Worm (Caenorhabditis elegans): ENCODE measurements around the gene orc-1.

orc-1 gene

ce11 chrIII:10642781-10643180 is at the start of gene orc-1, which contains the start of gene dhs-11:
Gene orc-1 (plus strand): TSS chrIII:10643129.
Gene dhs-11 (minus strand): TSS chrIII:10642865.
- TF ChIP-seq nhr-25 (tag; optimal IDR thresholded peaks at IDR 0.05) (peak; percentile 6), snpc-4 (tag; optimal IDR thresholded peaks at IDR 0.05) (peak; percentile 34), nhr-67 (tag; optimal IDR thresholded peaks at IDR 0.05) (no peak), fos-1 (tag; optimal IDR thresholded peaks at IDR 0.05) (no peak), sea-2 (GFP tag; optimal IDR thresholded peaks at IDR 0.05) (no peak), ztf-11 (tag; optimal IDR thresholded peaks at IDR 0.05) (no peak), eor-1 (tag; optimal IDR thresholded peaks at IDR 0.05) (no peak), daf-12 (tag; optimal IDR thresholded peaks at IDR 0.05) (no peak), nhr-11 (tag; optimal IDR thresholded peaks at IDR 0.05) (no peak), pqm-1 (tag; optimal IDR thresholded peaks at IDR 0.05) (no peak), nhr-237 (tag; optimal IDR thresholded peaks at IDR 0.05) (no peak), ama-1 (optimal IDR thresholded peaks at IDR 0.05) (no peak), ceh-82 (tag; optimal IDR thresholded peaks at IDR 0.05) (no peak), elt-1 (tag; optimal IDR thresholded peaks at IDR 0.05) (no peak), unc-62 (GFP tag; optimal IDR thresholded peaks at IDR 0.05) (no peak), fkh-10 (GFP tag; optimal IDR thresholded peaks at IDR 0.05) (no peak), tbx-2 (tag; optimal IDR thresholded peaks at IDR 0.05) (no peak), lsy-12 (tag; optimal IDR thresholded peaks at IDR 0.05) (no peak), ceh-9 (tag; optimal IDR thresholded peaks at IDR 0.05) (no peak), nhr-77 (tag; optimal IDR thresholded peaks at IDR 0.05) (no peak), skn-1 (tag; optimal IDR thresholded peaks at IDR 0.05) (no peak), pha-4 (tag; optimal IDR thresholded peaks at IDR 0.05) (peak; percentile 73), aly-2 (tag; optimal IDR thresholded peaks at IDR 0.05) (no peak), nhr-43 (tag; optimal IDR thresholded peaks at IDR 0.05; ENCODE audit: poor library complexity, severe bottlenecking) (no peak), egl-27 (tag; optimal IDR thresholded peaks at IDR 0.05) (no peak), nfya-1 (tag; optimal IDR thresholded peaks at IDR 0.05; ENCODE audit: insufficient read depth) (peak; percentile 85), nhr-28 (tag; optimal IDR thresholded peaks at IDR 0.05) (no peak), zag-1 (tag; optimal IDR thresholded peaks at IDR 0.05) (no peak), ceh-16 (tag; optimal IDR thresholded peaks at IDR 0.05) (no peak), mml-1 (tag; optimal IDR thresholded peaks at IDR 0.05) (no peak), elt-3 (tag; optimal IDR thresholded peaks at IDR 0.05) (no peak), jun-1 (tag; optimal IDR thresholded peaks at IDR 0.05) (no peak), nhr-12 (tag; optimal IDR thresholded peaks at IDR 0.05) (no peak), unc-39 (tag; optimal IDR thresholded peaks at IDR 0.05) (no peak), nhr-76 (tag; optimal IDR thresholded peaks at IDR 0.05) (no peak), lin-39 (tag; optimal IDR thresholded peaks at IDR 0.05) (peak; percentile 6), egl-5 (tag; optimal IDR thresholded peaks at IDR 0.05) (no peak), fkh-2 (tag; optimal IDR thresholded peaks at IDR 0.05) (no peak), ceh-28 (tag; optimal IDR thresholded peaks at IDR 0.05) (no peak), R02D3.7 (tag; optimal IDR thresholded peaks at IDR 0.05) (no peak), mdl-1 (tag; optimal IDR thresholded peaks at IDR 0.05) (no peak), lin-15B (tag; optimal IDR thresholded peaks at IDR 0.05) (peak; percentile 45), nhr-23 (tag; optimal IDR thresholded peaks at IDR 0.05) (peak; percentile 25), ztf-4 (tag; optimal IDR thresholded peaks at IDR 0.05) (no peak), hmg-11 (tag; optimal IDR thresholded peaks at IDR 0.05) (peak; percentile 13), ZK546.5 (tag; optimal IDR thresholded peaks at IDR 0.05) (no peak), elt-2 (tag; optimal IDR thresholded peaks at IDR 0.05) (no peak)

DNA sequence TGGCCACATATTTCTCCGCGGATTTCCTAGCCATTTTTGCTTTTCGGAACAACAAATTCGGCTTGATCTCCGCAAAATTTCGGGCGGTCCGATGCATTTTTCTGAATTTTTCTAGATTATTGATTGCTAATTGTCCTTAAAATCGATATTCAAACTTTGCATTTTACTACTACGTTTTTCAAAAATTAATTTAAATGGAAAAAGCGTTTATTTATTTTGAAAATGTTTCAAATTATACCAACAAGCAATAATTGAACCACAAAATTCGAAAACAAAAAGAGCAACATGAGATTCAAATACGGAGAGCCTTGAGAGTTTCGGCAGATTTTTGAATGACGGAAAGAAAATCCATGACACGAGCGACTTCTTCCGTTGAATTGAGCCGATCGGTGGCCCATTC is 47.9 kb upstream of the orc-1 start, which contains the start of gene Y45F3A.9:
TSS of gene Y45F3A.9 (minus strand) at position 101 of the 400 bp plus-strand sequence.
- TF ChIP-seq ama-1 (optimal IDR thresholded peaks at IDR 0.05) (no peak), unc-39 (tag; optimal IDR thresholded peaks at IDR 0.05) (no peak), nhr-43 (tag; optimal IDR thresholded peaks at IDR 0.05; ENCODE audit: poor library complexity, severe bottlenecking) (no peak), nhr-23 (tag; optimal IDR thresholded peaks at IDR 0.05) (no peak), ZK546.5 (tag; optimal IDR thresholded peaks at IDR 0.05) (no peak), nhr-237 (tag; optimal IDR thresholded peaks at IDR 0.05) (no peak), nfya-1 (tag; optimal IDR thresholded peaks at IDR 0.05; ENCODE audit: insufficient read depth) (no peak), snpc-4 (tag; optimal IDR thresholded peaks at IDR 0.05) (no peak), elt-1 (tag; optimal IDR thresholded peaks at IDR 0.05) (no peak), egl-27 (tag; optimal IDR thresholded peaks at IDR 0.05) (no peak), daf-12 (tag; optimal IDR thresholded peaks at IDR 0.05) (no peak), skn-1 (tag; optimal IDR thresholded peaks at IDR 0.05) (no peak), fkh-10 (GFP tag; optimal IDR thresholded peaks at IDR 0.05) (no peak), mml-1 (tag; optimal IDR thresholded peaks at IDR 0.05) (no peak)
